Fruit fly (Drosophila melanogaster) Kc167 (cell line): ENCODE measurements around the gene Sidpn.

Experiments
- Myc ChIP-seq: fragments of >200 bp; optimal IDR thresholded peaks from 2 replicates; lab custom pipeline; 2017; ENCODE audit warnings: missing external identifiers
- Sin3A ChIP-seq: fragments of >200 bp; optimal IDR thresholded peaks from 2 replicates; lab custom pipeline; 2018; ENCODE audit warnings: missing external identifiers
- h ChIP-seq: fragments of >200 bp; optimal IDR thresholded peaks from 3 replicates; lab custom pipeline; 2018; ENCODE audit warnings: missing external identifiers
- insv ChIP-seq: fragments of >200 bp; optimal IDR thresholded peaks from 3 replicates; lab custom pipeline; 2018; ENCODE audit warnings: missing external identifiers
- psq ChIP-seq: fragments of >200 bp; optimal IDR thresholded peaks from 2 replicates; lab custom pipeline; 2017; ENCODE audit warnings: missing external identifiers
- ttk ChIP-seq: sonication (Bioruptor generic); optimal IDR thresholded peaks from 2 replicates; lab custom pipeline; 2017; ENCODE audit warnings: missing external identifiers

Sidpn gene

DNA sequence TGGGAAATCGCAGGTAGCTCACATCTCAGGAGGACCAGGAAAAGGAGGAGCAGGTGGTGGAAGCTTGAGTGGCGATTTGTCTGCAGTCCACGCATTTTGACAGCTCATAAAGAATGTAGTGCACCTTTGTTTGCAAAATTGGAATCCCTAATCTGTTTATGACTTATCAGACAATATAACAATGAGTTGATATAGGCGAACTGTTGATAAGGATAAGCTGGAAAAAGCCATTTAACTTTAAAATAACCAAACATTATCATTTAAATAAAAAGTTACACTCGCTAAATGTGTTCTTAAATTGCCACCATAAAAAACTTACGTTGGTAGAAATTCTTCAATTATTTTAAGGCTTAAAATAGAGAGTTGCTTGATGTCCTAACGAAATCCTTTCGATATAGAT, 37.4 kb upstream of the Sidpn start, which contains the start of gene CG15170:
Gene CG15170, minus strand, starts transcription at position 101 of the 400 bp plus-strand sequence.
- TF ChIP-seq insv (lab: Kevin White, UChicago), result no peak
- TF ChIP-seq psq (lab: Kevin White, UChicago), result no peak
- TF ChIP-seq h (lab: Kevin White, UChicago), result no peak
- TF ChIP-seq Sin3A (lab: Kevin White, UChicago), result no peak
- TF ChIP-seq ttk (lab: Kevin White, UChicago), result no peak
- no peak for TF ChIP-seq Myc

DNA sequence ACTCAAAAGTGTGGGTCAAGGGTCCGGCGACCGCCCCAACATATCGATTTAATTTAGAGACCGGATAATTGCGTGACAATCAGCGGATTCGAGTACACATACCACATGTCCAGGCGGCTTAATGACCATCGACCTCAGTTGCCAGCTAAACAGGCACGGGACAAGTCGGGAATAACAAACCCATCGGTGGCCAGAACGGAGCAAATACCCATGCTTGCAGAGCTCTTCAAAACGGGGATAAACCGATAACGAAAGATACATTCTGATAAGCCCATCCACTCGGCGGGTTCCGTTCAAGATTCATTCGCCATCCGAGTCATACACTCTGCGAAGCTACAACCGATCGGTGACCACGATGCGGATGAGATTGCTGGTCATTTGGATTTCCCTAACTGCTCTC, 36.8 kb upstream of the Sidpn start, which contains the start of gene CG15169:
Gene CG15169, plus strand, starts transcription at position 301 of the 400 bp plus-strand sequence.
- no peak for TF ChIP-seq Sin3A (lab: Kevin White, UChicago)
- TF ChIP-seq insv (lab: Kevin White, UChicago), result no peak
- no peak for TF ChIP-seq h (lab: Kevin White, UChicago)
- no peak for TF ChIP-seq Myc
- no peak for TF ChIP-seq ttk (lab: Kevin White, UChicago)
- no peak for TF ChIP-seq psq (lab: Kevin White, UChicago)

DNA sequence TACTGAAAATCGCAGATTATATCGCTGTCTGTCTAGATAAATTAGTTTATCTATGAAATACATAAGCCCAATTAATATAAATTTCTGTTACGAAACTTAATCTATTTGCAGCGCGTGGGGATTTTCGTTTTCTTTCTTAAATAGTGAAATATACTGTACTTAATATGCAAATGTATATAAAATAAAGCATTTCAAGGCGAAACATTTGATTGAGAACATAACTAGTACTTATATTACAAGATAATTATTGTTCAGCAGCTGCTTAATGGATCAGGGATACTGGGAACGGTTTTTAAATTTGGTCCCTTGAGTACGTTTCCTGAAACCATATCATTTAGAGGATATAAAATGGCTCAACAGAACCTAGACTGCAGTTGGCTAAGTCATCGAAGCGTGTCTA, 35.3 kb upstream of the Sidpn start, which contains the start of gene CG46465:
Gene CG46465, plus strand, starts transcription at position 301 of the 400 bp plus-strand sequence.
- TF ChIP-seq Myc (no peak), ttk (lab: Kevin White, UChicago) (no peak), Sin3A (lab: Kevin White, UChicago) (no peak), psq (lab: Kevin White, UChicago) (no peak), insv (lab: Kevin White, UChicago) (no peak)

DNA sequence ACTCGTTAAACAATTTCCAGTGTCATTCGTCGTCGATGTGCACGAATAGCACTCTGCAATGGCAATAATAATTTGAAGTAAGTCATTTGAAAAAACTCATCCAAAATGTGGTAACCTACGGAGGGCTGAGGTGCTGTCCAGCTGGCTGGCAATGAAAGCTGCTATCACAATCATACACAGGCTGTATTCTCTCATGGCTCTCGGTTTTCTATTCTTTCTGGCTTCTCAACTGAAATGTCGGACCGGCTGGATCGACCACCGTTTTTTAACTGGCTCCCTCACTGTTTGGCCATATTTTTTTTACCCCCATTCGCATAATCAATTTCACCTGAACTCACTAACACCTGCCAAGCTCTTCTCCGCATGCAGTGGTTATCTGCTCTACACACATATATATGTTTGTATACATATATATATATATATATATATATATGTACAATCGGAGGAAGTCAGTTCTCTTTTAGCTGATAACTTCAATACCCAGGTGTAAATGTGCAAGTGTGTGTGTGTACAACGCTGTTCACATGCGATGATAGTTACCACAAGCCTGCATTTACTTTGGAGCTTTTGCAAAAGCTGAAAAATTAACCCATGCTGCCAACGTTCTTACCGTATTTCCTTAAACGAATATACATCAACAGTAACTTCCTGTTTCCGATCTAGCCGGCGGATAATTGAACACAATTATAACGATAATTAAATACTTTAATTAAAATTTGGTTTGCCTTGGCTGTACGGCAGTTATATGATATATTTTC, 31.7 kb upstream of the Sidpn start, which contains the start of gene CG10650:
Gene CG10650, minus strand, starts transcription at position 275 of the 758 bp plus-strand sequence.
- TF ChIP-seq Sin3A (lab: Kevin White, UChicago) (no peak), h (lab: Kevin White, UChicago) (no peak), psq (lab: Kevin White, UChicago) (no peak), Myc (no peak), insv (lab: Kevin White, UChicago) (no peak), ttk (lab: Kevin White, UChicago) (no peak)

DNA sequence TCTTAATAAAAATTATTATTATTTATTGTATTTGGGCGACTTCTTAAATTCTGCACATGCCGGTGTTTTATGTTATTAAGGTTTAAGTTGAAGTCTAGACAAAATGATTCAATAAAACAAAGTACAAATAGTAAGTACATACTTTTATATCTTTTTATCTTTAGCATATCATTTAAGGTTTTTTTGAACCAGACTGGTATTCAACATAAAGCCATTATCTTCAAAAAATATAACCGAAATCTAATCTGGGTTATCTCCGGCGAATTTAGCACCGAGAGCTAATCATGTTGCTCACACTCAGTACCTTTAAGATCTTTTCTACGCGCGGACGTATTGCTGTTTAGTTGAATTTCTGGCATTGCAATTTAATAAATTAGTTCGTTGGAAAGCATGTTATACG, 30.4 kb upstream of the Sidpn start, which contains the start of gene CG31792:
Gene CG31792, plus strand, starts transcription at position 301 of the 400 bp plus-strand sequence.
- TF ChIP-seq Myc (no peak), insv (lab: Kevin White, UChicago) (no peak), psq (lab: Kevin White, UChicago) (no peak)

DNA sequence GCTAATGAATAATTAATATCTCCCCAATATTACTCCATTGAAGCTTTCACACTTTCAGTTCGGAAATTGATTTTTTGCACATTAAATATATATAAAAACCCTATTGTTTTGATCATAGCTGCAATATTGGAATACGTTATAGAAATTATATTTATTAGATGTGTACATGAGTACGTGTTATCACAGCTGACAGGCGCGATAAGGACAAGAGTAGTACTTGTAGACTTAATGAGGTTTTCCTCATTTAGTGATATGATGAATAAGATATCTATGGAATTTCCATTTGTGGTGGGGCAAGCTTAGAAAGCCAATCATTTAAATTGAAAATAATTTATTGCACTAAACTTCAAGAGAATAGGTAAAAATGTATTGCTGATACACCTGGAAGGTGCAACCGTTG, 25.0 kb upstream of the Sidpn start:
- TF ChIP-seq insv (lab: Kevin White, UChicago) (no peak), h (lab: Kevin White, UChicago) (no peak), Myc (no peak), ttk (lab: Kevin White, UChicago) (no peak), psq (lab: Kevin White, UChicago) (no peak)

DNA sequence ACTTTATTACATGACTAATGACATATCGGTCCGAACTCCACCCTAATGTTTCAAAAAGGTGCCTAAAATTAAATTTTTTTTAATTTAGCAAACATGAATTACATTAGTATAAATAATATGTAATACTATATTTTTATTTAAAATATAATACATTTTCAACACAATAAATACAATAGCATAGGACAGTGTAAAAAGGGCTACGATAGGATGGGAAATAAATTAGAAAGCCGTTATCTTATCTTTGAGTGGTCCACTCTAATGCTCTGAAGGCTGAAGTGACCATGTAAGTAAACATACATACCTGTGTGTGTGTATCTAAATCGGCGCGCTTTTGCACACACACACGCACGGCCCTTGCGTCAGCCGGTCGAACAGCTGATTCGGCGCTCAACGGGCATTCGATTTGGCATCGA, 24.5 kb upstream of the Sidpn start, which contains the start of gene CG31793:
Gene CG31793, plus strand, starts transcription at position 409 of the 413 bp plus-strand sequence.
- TF ChIP-seq psq (lab: Kevin White, UChicago), result no peak
- no peak for TF ChIP-seq insv (lab: Kevin White, UChicago)
- no peak for TF ChIP-seq ttk (lab: Kevin White, UChicago)
- no peak for TF ChIP-seq Sin3A (lab: Kevin White, UChicago)
- no peak for TF ChIP-seq Myc
- no peak for TF ChIP-seq h (lab: Kevin White, UChicago)

DNA sequence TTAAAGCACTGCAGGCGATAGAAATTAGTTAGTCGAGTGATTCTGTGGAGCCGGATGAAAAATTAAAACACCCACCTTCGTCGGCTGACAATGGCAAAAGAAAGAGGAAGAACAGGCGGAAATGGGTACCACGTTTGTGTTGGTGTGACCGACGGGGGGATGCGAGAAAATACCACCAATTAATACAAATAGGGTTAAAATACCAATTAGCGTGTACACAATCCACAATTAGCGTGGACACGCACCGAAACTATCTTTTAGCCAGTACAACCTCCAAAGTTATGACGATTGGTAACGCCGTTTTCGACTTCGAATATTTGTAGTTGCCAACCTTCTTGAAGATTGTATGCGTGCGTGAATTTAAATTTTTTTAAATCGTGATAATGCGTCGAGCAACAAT, 18.4 kb upstream of the Sidpn start, which contains the start of gene RpL30:
Gene RpL30, minus strand, starts transcription at position 177 of the 400 bp plus-strand sequence.
- TF ChIP-seq insv (lab: Kevin White, UChicago) (no peak), ttk (lab: Kevin White, UChicago) (no peak), psq (lab: Kevin White, UChicago) (no peak), Myc (no peak), h (lab: Kevin White, UChicago) (no peak), Sin3A (lab: Kevin White, UChicago) (no peak)

DNA sequence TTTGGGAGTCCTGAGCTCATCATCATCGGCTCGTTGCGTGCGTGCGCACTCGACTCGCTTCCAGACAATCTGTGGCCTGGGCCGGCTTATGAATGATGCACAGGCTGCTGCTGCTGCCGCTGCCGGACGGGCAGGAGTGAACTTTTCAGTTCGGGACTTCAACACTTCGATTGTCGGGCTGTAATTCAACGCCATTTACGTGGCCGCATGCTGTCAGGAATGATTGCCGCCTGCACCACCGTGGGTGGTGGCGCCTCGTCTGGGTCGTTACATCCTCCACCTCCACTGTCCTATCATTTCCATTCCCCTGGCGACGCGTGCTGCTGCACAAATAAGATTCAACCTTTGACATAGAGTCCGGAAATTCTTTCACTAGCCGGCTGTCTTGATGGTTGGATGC, 17.5 kb upstream of the Sidpn start:
- no peak for TF ChIP-seq Sin3A (lab: Kevin White, UChicago)
- no peak for TF ChIP-seq psq (lab: Kevin White, UChicago)
- TF ChIP-seq Myc, result no peak
- no peak for TF ChIP-seq ttk (lab: Kevin White, UChicago)
- no peak for TF ChIP-seq insv (lab: Kevin White, UChicago)
- no peak for TF ChIP-seq h (lab: Kevin White, UChicago)

DNA sequence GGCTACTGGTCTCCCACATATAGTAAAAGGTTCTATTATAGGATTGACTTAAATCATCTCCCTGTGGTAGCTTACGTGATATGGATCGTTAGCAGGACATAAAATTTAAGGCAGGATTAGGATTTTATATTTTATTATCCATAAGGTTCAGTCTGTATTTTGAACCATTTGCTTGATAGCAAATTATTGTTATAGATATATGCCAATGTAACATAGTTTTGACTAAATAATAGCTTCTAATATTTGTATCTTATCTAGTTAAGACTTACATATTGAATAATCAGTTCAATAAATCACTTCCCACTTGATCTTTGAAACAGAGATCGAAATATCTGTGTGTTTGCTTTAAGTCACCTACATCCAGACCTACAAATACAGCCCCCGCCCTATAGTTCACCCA, 16.9 kb upstream of the Sidpn start, which contains the start of gene robl37BC:
Gene robl37BC, plus strand, starts transcription at position 301 of the 400 bp plus-strand sequence.
- TF ChIP-seq insv (lab: Kevin White, UChicago) (no peak), Sin3A (lab: Kevin White, UChicago) (no peak), Myc (no peak), h (lab: Kevin White, UChicago) (no peak), psq (lab: Kevin White, UChicago) (no peak), ttk (lab: Kevin White, UChicago) (no peak)

DNA sequence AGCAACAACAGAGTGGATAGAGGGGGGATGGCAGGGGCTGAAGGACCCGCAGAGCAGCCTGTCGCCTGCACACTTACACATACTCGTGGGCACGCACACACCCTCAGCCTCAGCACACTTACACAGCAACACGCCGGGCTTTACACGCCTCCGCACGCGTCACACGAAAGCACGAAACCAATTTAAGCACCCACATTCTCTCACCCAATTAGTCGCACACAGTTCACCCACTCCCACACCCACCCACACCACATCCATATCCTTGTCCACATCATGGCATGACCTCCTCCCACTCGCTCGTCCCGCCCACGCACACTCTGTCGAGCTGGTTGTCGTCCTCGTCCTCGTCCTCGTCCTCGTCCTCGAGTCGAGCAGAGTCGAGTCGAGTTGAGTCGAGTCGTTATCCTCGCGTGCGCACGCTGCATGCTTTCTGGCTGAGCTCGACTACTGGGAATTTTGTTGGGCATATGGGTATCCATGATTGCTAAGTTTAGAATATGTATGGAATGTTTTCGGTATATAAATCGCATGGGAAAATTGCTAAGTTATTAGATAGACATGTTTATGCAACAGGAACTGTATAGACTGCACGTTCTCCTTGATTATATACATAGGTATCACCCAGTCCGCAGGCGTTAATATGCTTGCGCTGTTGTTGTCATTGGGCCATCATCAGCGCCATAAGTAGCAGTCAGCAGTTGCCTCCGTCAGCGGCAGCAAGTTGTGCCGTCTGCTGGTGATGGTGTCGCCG, 15.4 kb upstream of the Sidpn start:
- TF ChIP-seq ttk (lab: Kevin White, UChicago) (no peak), Sin3A (lab: Kevin White, UChicago) (no peak), psq (lab: Kevin White, UChicago) (no peak), insv (lab: Kevin White, UChicago) (no peak), h (lab: Kevin White, UChicago) (no peak), Myc (no peak)
